Worm (Caenorhabditis elegans) whole organism, L4 larva: ENCODE data around the gene pap-1.

Experiments
- nhr-11 ChIP-seq: fragments of 150-350 bp; optimal IDR thresholded peaks from 2 replicates; lab custom pipeline; 2014; ENCODE audit warnings: missing biosample characterization, missing genetic modification characterization
- nhr-25 ChIP-seq: sonication (generic microtip); optimal IDR thresholded peaks from 2 replicates; lab custom pipeline; 2017; ENCODE audit warnings: missing genetic modification characterization, mild to moderate bottlenecking, missing compliant biosample characterization, antibody characterized with exemption, moderate library complexity, borderline replicate concordance; ENCODE audit not compliant: insufficient read depth
- pha-4 ChIP-seq, 2 experiments: fragments of 150-350 bp in 1 of 2; fragments of 200-800 bp in 1 of 2; sonication (Bioruptor generic) in 1 of 2; IDR thresholded peaks in 1 of 2; optimal IDR thresholded peaks in 1 of 2; 2 replicates each; pipeline versions ENCODE4 v1.3.6 to Lab custom; 2014 to 2022; ENCODE audit warnings: missing genetic modification characterization in 2 of 2, missing genetic modification reagents in 2 of 2, missing biosample characterization in 1 of 2, missing compliant biosample characterization in 1 of 2

- no peak for TF ChIP-seq nhr-25
- no peak for TF ChIP-seq pha-4 (GFP tag; IDR thresholded peaks at IDR 0.05; lab: Robert Waterston, UW)
- TF ChIP-seq pha-4 (tag; optimal IDR thresholded peaks at IDR 0.05; lab: Kevin White, UChicago), result no peak
- no peak for TF ChIP-seq nhr-11 (tag; lab: Kevin White, UChicago)
Measured at ce11 chrV:10441135-10442024, at the start of gene pap-1.
